Fruit fly (Drosophila melanogaster) whole organism, pupa: Measurements from ENCODE around the gene jv.
A peak's percentile ranks its signal among the peaks of the same experiment; 100 is the strongest.

Source experiments
- CG10348 ChIP-seq: fragments of 200-800 bp; sonication (Bioruptor generic); IDR thresholded peaks from 2 replicates; pipeline ENCODE4 v1.3.6; 2022; ENCODE audit warnings: missing biosample characterization, missing genetic modification characterization
- CG12605 ChIP-seq: fragments of 200-800 bp; sonication (Bioruptor generic); IDR thresholded peaks from 2 replicates; pipeline ENCODE4 v1.3.6; 2022; ENCODE audit warnings: missing biosample characterization, missing genetic modification characterization
- CG13204 ChIP-seq: fragments of 200-800 bp; sonication (Bioruptor generic); optimal IDR thresholded peaks from 2 replicates; lab custom pipeline; 2018; ENCODE audit warnings: missing biosample characterization, mild to moderate bottlenecking, missing genetic modification characterization, moderate library complexity
- CG14655 ChIP-seq: fragments of 200-800 bp; sonication (Bioruptor generic); optimal IDR thresholded peaks from 3 replicates; lab custom pipeline; 2017; ENCODE audit warnings: mild to moderate bottlenecking, missing biosample characterization, missing genetic modification reagents, missing genetic modification characterization
- CG15710 ChIP-seq: fragments of 200-800 bp; sonication (Bioruptor generic); optimal IDR thresholded peaks from 2 replicates; lab custom pipeline; 2018; ENCODE audit warnings: missing biosample characterization, mild to moderate bottlenecking, missing genetic modification characterization, moderate library complexity
- CG17806 ChIP-seq: fragments of 200-800 bp; sonication (Bioruptor generic); optimal IDR thresholded peaks from 2 replicates; lab custom pipeline; 2018; ENCODE audit warnings: missing biosample characterization, mild to moderate bottlenecking, missing genetic modification characterization, moderate library complexity
- CG32121 ChIP-seq: fragments of 200-800 bp; sonication (Bioruptor generic); IDR thresholded peaks from 2 replicates; pipeline ENCODE4 v1.3.6; 2022; ENCODE audit warnings: missing biosample characterization, missing genetic modification characterization
- CG34367 ChIP-seq: fragments of 200-800 bp; sonication (Bioruptor generic); optimal IDR thresholded peaks from 2 replicates; lab custom pipeline; 2018; ENCODE audit warnings: missing biosample characterization, mild to moderate bottlenecking, missing genetic modification characterization
- CG4496 ChIP-seq: fragments of 200-800 bp; sonication (Bioruptor generic); IDR thresholded peaks from 3 replicates; pipeline ENCODE4 v1.3.6; 2022; ENCODE audit warnings: missing biosample characterization, missing genetic modification characterization
- CG8159 ChIP-seq: fragments of 200-800 bp; sonication (Bioruptor generic); optimal IDR thresholded peaks from 3 replicates; lab custom pipeline; 2018; ENCODE audit warnings: missing biosample characterization, mild to moderate bottlenecking, missing genetic modification characterization, moderate library complexity
- CG8301 ChIP-seq: fragments of 200-800 bp; sonication (Bioruptor generic); optimal IDR thresholded peaks from 2 replicates; lab custom pipeline; 2018; ENCODE audit warnings: missing biosample characterization, mild to moderate bottlenecking, missing genetic modification characterization
- CG9948 ChIP-seq: fragments of 200-800 bp; sonication (Bioruptor generic); optimal IDR thresholded peaks from 2 replicates; lab custom pipeline; 2018; ENCODE audit warnings: missing biosample characterization, mild to moderate bottlenecking, missing genetic modification characterization, moderate library complexity
- D1 ChIP-seq: fragments of 200-800 bp; sonication (Bioruptor generic); optimal IDR thresholded peaks from 2 replicates; lab custom pipeline; 2018; ENCODE audit warnings: missing biosample characterization, mild to moderate bottlenecking, missing genetic modification characterization, moderate library complexity
- Ets98B ChIP-seq: fragments of 200-800 bp; sonication (Bioruptor generic); IDR thresholded peaks from 2 replicates; pipeline ENCODE4 v1.3.6; 2022; ENCODE audit warnings: missing biosample characterization, missing genetic modification characterization
- Pif1A ChIP-seq: fragments of 200-800 bp; sonication (Bioruptor generic); optimal IDR thresholded peaks from 3 replicates; lab custom pipeline; 2016; ENCODE audit warnings: missing biosample characterization, missing genetic modification characterization
- Pif1B ChIP-seq: fragments of 200-800 bp; sonication (Bioruptor generic); optimal IDR thresholded peaks from 3 replicates; lab custom pipeline; 2016; ENCODE audit warnings: missing biosample characterization, missing genetic modification characterization
- Snoo ChIP-seq: fragments of 200-800 bp; sonication (Bioruptor generic); optimal IDR thresholded peaks from 3 replicates; lab custom pipeline; 2017; ENCODE audit warnings: missing biosample characterization, mild to moderate bottlenecking, missing genetic modification characterization, inconsistent platforms
- fd96Ca ChIP-seq: fragments of 200-800 bp; sonication (Bioruptor generic); IDR thresholded peaks from 3 replicates; pipeline ENCODE4 v1.3.6; 2022; ENCODE audit warnings: missing biosample characterization, missing genetic modification characterization
- gl ChIP-seq: fragments of 200-800 bp; sonication (Bioruptor generic); optimal IDR thresholded peaks from 2 replicates; lab custom pipeline; 2018; ENCODE audit warnings: missing biosample characterization, mild to moderate bottlenecking, missing genetic modification characterization
- rn ChIP-seq: fragments of 200-800 bp; sonication (Bioruptor generic); IDR thresholded peaks from 2 replicates; pipeline ENCODE4 v1.3.6; 2022; ENCODE audit warnings: missing biosample characterization, missing genetic modification characterization

jv gene

dm6 chr3L:6550178-6550977 lies 38.9 kb downstream of the jv start, which contains the start of gene MCU:
Gene MCU, plus strand, starts transcription at chr3L:6550738.
- peak; percentile 2 for TF ChIP-seq Pif1B (GFP tag; lab: Kevin White, UChicago)
- no peak for TF ChIP-seq Snoo (tag; lab: Kevin White, UChicago)
- no peak for TF ChIP-seq Pif1A (GFP tag; lab: Kevin White, UChicago)
- 0 out of 2 replicates have a peak, but pooled peaks have one; percentile 17 for TF ChIP-seq Ets98B (GFP tag; lab: Robert Waterston, UW)
- no peak for TF ChIP-seq gl (tag; lab: Kevin White, UChicago)
- TF ChIP-seq, all 21 proteins: peak for 2

dm6 chr3L:6530429-6530828 lies 58.9 kb downstream of the jv start, which contains the start of gene betaTub65B:
Gene betaTub65B, plus strand, starts transcription at chr3L:6530729.
- TF ChIP-seq CG17806 (tag; lab: Kevin White, UChicago) = no peak
- TF ChIP-seq D1 = no peak
- TF ChIP-seq Ets98B (GFP tag; lab: Robert Waterston, UW) = no peak
- TF ChIP-seq CG8301 (tag; lab: Kevin White, UChicago) = no peak
- no peak for TF ChIP-seq gl (tag; lab: Kevin White, UChicago)
- no peak for TF ChIP-seq Snoo (tag; lab: Kevin White, UChicago)
- TF ChIP-seq Pif1A (GFP tag; lab: Kevin White, UChicago) = no peak
- TF ChIP-seq CG4496 (GFP tag; lab: Robert Waterston, UW) = no peak
- no peak for TF ChIP-seq CG13204 (GFP tag; lab: Kevin White, UChicago)
- TF ChIP-seq rn (GFP tag; lab: Robert Waterston, UW) = no peak
- no peak for TF ChIP-seq CG15710 (tag; lab: Kevin White, UChicago)
- no peak for TF ChIP-seq CG9948
- no peak for TF ChIP-seq CG34367 (tag; lab: Kevin White, UChicago)
- TF ChIP-seq CG10348 (GFP tag; lab: Robert Waterston, UW) = no peak
- TF ChIP-seq CG8159 (tag; lab: Kevin White, UChicago) = no peak
- no peak for TF ChIP-seq CG12605 (GFP tag; lab: Robert Waterston, UW)
- no peak for TF ChIP-seq CG32121 (GFP tag; lab: Robert Waterston, UW)
- TF ChIP-seq CG14655 (GFP tag; lab: Kevin White, UChicago) = no peak
- TF ChIP-seq Pif1B (GFP tag; lab: Kevin White, UChicago) = no peak

- no peak for TF ChIP-seq CG10348 (GFP tag; lab: Robert Waterston, UW)
- 0 out of 2 replicates have a peak, but pooled peaks have one; percentile 11 for TF ChIP-seq Ets98B (GFP tag; lab: Robert Waterston, UW)
- TF ChIP-seq CG17806 (tag; lab: Kevin White, UChicago) = no peak
- no peak for TF ChIP-seq Pif1B (GFP tag; lab: Kevin White, UChicago)
- TF ChIP-seq CG14655 (GFP tag; lab: Kevin White, UChicago) = peak; percentile 6
- 0 out of 3 replicates have a peak, but pooled peaks have one; percentile 12 for TF ChIP-seq CG4496 (GFP tag; lab: Robert Waterston, UW)
- TF ChIP-seq gl (tag; lab: Kevin White, UChicago) = no peak
These were observed 66.5 kb downstream of the jv start for dm6 chr3L:6522785-6523184.

- TF ChIP-seq CG12605 (GFP tag; lab: Robert Waterston, UW) (no peak), gl (tag; lab: Kevin White, UChicago) (no peak), Pif1B (GFP tag; lab: Kevin White, UChicago) (no peak), Pif1A (GFP tag; lab: Kevin White, UChicago) (no peak), rn (GFP tag; lab: Robert Waterston, UW) (no peak), CG13204 (GFP tag; lab: Kevin White, UChicago) (no peak), CG4496 (GFP tag; lab: Robert Waterston, UW) (no peak), D1 (no peak), CG15710 (tag; lab: Kevin White, UChicago) (no peak), CG32121 (GFP tag; lab: Robert Waterston, UW) (no peak), CG14655 (GFP tag; lab: Kevin White, UChicago) (no peak), CG8159 (tag; lab: Kevin White, UChicago) (no peak), CG17806 (tag; lab: Kevin White, UChicago) (no peak), Snoo (tag; lab: Kevin White, UChicago) (no peak), CG8301 (tag; lab: Kevin White, UChicago) (no peak), fd96Ca (GFP tag; lab: Robert Waterston, UW) (no peak)
These were observed 69.6 kb downstream of the jv start for dm6 chr3L:6519678-6520077.

- TF ChIP-seq CG10348 (GFP tag; lab: Robert Waterston, UW) (no peak), CG17806 (tag; lab: Kevin White, UChicago) (no peak), CG34367 (tag; lab: Kevin White, UChicago) (no peak), CG32121 (GFP tag; lab: Robert Waterston, UW) (no peak), Pif1A (GFP tag; lab: Kevin White, UChicago) (no peak), CG8301 (tag; lab: Kevin White, UChicago) (no peak), rn (GFP tag; lab: Robert Waterston, UW) (no peak)
These were observed 72.4 kb downstream of the jv start for dm6 chr3L:6516901-6517300.
